Worm (Caenorhabditis elegans) whole organism, mixed stage, embryonic: ENCODE measurements around the gene fipr-14.

Source experiments
- ceh-83 ChIP-seq: fragments of 200-800 bp; sonication (Bioruptor generic); optimal IDR thresholded peaks from 2 replicates; lab custom pipeline; 2018; ENCODE audit warnings: mild to moderate bottlenecking, missing genetic modification characterization, missing compliant biosample characterization
- lin-32 ChIP-seq: fragments of 200-800 bp; sonication (Bioruptor generic); optimal IDR thresholded peaks from 2 replicates; lab custom pipeline; 2018; ENCODE audit warnings: mild to moderate bottlenecking, missing genetic modification characterization, missing compliant biosample characterization
- mab-5 ChIP-seq: fragments of 150-350 bp; optimal IDR thresholded peaks from 2 replicates; lab custom pipeline; 2014; ENCODE audit warnings: missing biosample characterization, missing genetic modification characterization
- nhr-76 ChIP-seq: sonication (generic microtip); optimal IDR thresholded peaks from 2 replicates; lab custom pipeline; 2017; ENCODE audit warnings: missing biosample characterization, missing genetic modification characterization
- sem-2 ChIP-seq: fragments of 200-800 bp; sonication (Bioruptor generic); optimal IDR thresholded peaks from 2 replicates; lab custom pipeline; 2018; ENCODE audit warnings: mild to moderate bottlenecking, missing genetic modification characterization, missing compliant biosample characterization
- snpc-4 ChIP-seq: fragments of 150-350 bp; optimal IDR thresholded peaks from 2 replicates; lab custom pipeline; 2014; ENCODE audit warnings: missing biosample characterization, missing genetic modification characterization
- unc-62 ChIP-seq: fragments of 150-350 bp; optimal IDR thresholded peaks from 2 replicates; lab custom pipeline; 2014; ENCODE audit warnings: missing biosample characterization, missing genetic modification reagents, missing genetic modification characterization

DNA sequence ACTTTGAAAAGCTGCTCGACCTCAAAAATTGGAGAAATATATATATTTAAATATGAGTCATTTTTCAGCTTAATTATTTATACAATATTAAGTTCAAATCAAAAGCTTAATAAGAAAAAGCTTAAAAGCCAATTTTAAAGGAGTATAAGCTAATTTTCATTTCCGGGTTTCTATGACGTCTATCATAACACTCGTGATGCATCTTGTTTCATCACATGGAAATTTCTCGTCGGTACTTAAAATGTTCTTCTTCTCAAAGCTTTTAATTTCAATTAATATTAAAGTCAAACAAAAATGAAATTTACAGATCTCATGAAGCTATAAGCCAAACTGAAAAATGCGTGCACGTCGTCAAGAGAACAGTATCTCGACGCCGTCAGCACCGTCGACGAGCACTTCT is 42.8 kb downstream of the fipr-14 start, which contains the start of gene rbr-2:
- TF ChIP-seq mab-5 (tag; lab: Kevin White, UChicago) (no peak), lin-32 (GFP tag; lab: Kevin White, UChicago) (no peak), unc-62 (GFP tag; lab: Kevin White, UChicago) (no peak), ceh-83 (GFP tag; lab: Kevin White, UChicago) (no peak), snpc-4 (tag; lab: Kevin White, UChicago) (no peak), nhr-76 (tag; lab: Kevin White, UChicago) (no peak), sem-2 (GFP tag; lab: Kevin White, UChicago) (no peak)
